Worm (Caenorhabditis elegans) whole organism, late embryonic: ENCODE measurements around the gene K07F5.15.

Experiments used
- T23F11.4 ChIP-seq: fragments of 200-800 bp; sonication (Bioruptor generic); optimal IDR thresholded peaks from 2 replicates; lab custom pipeline; 2018; ENCODE audit warnings: mild to moderate bottlenecking, missing genetic modification characterization, missing compliant biosample characterization
- ama-1 ChIP-seq: fragments of 150-350 bp; optimal IDR thresholded peaks from 2 replicates; lab custom pipeline; 2014
- dmd-4 ChIP-seq: sonication (generic microtip); optimal IDR thresholded peaks from 2 replicates; lab custom pipeline; 2016; ENCODE audit warnings: borderline replicate concordance, missing genetic modification characterization, missing compliant biosample characterization
- elt-2 ChIP-seq: sonication (generic microtip); optimal IDR thresholded peaks from 2 replicates; lab custom pipeline; 2016; ENCODE audit warnings: missing genetic modification reagents, missing genetic modification characterization, missing compliant biosample characterization
- elt-4 ChIP-seq: sonication (generic microtip); optimal IDR thresholded peaks from 2 replicates; lab custom pipeline; 2016; ENCODE audit warnings: missing genetic modification characterization, missing compliant biosample characterization
- fkh-10 ChIP-seq: fragments of 150-350 bp; optimal IDR thresholded peaks from 2 replicates; lab custom pipeline; 2014; ENCODE audit warnings: missing biosample characterization, missing genetic modification reagents, missing genetic modification characterization
- npax-4 ChIP-seq: sonication (generic microtip); optimal IDR thresholded peaks from 2 replicates; lab custom pipeline; 2016; ENCODE audit warnings: missing genetic modification characterization, missing compliant biosample characterization
- odd-2 ChIP-seq: sonication (generic microtip); optimal IDR thresholded peaks from 2 replicates; lab custom pipeline; 2017; ENCODE audit warnings: antibody characterized with exemption, mild to moderate bottlenecking, missing genetic modification characterization, missing compliant biosample characterization

ce11 chrIV:9889857-9890256, 25.0 kb downstream of the K07F5.15 start, which contains the start of gene ttbk-3:
- TF ChIP-seq npax-4 (tag; lab: Kevin White, UChicago): no peak
- TF ChIP-seq ama-1 (lab: Kevin White, UChicago): no peak
- TF ChIP-seq elt-4 (tag; lab: Kevin White, UChicago): no peak
- no peak for TF ChIP-seq fkh-10
- TF ChIP-seq elt-2: no peak
- TF ChIP-seq T23F11.4: no peak
- TF ChIP-seq odd-2 (tag; lab: Kevin White, UChicago): no peak
- TF ChIP-seq dmd-4 (tag; lab: Kevin White, UChicago): no peak
